Worm (Caenorhabditis elegans) whole organism, L1 larva: ENCODE measurements around the gene C15B12.4.

Source experiments
- blmp-1 ChIP-seq: fragments of 150-350 bp; optimal IDR thresholded peaks from 2 replicates; lab custom pipeline; 2014; ENCODE audit warnings: missing biosample characterization, missing genetic modification characterization
- lsy-2 ChIP-seq, 2 experiments: fragments of 150-350 bp; optimal IDR thresholded peaks; 2 replicates each; lab custom pipeline; 2014; ENCODE audit warnings: missing biosample characterization in 2 of 2, missing genetic modification characterization in 2 of 2
- mep-1 ChIP-seq: fragments of 150-350 bp; optimal IDR thresholded peaks from 2 replicates; lab custom pipeline; 2014; ENCODE audit warnings: missing biosample characterization, missing genetic modification characterization
- nhr-76 ChIP-seq: sonication (generic microtip); optimal IDR thresholded peaks from 2 replicates; lab custom pipeline; 2017; ENCODE audit warnings: missing biosample characterization, missing genetic modification characterization
- snpc-4 ChIP-seq: fragments of 150-350 bp; optimal IDR thresholded peaks from 2 replicates; lab custom pipeline; 2014; ENCODE audit warnings: missing biosample characterization, missing genetic modification characterization
- unc-62 ChIP-seq: fragments of 150-350 bp; optimal IDR thresholded peaks from 2 replicates; lab custom pipeline; 2014; ENCODE audit warnings: missing biosample characterization, missing genetic modification reagents, missing genetic modification characterization
- ztf-11 ChIP-seq, 2 experiments: sonication (generic microtip); optimal IDR thresholded peaks; 2 replicates each; lab custom pipeline; 2016 to 2017; ENCODE audit warnings: missing genetic modification characterization in 2 of 2, missing biosample characterization in 1 of 2, missing compliant biosample characterization in 1 of 2

DNA sequence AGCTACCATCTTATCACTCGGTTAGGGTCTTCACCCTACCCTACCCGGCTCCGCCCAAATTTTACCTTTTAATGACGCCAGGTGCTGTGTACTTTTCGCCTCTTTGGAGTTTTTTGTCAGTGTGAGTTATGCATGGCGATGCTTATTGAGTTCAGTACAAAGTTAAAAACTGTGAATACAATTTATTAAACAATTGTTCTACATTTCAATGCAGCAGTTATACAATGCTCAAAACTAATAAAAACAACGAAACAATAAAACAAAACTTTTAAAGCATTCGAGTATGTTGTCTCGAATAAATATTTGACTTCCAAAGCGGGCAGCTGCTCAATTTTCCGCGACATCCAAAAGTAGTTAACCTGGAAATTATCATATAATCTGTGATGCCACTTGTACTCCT lies 43.0 kb downstream of the C15B12.4 start, which contains the start of gene ctsa-2:
- TF ChIP-seq snpc-4 (tag; lab: Kevin White, UChicago) (no peak), nhr-76 (tag; lab: Kevin White, UChicago) (no peak), ztf-11 (tag; optimal IDR thresholded peaks at IDR 0.05; lab: Kevin White, UChicago) (no peak), lsy-2 (tag; optimal IDR thresholded peaks at IDR 0.05; lab: Kevin White, UChicago) (no peak), mep-1 (no peak), unc-62 (GFP tag; lab: Kevin White, UChicago) (no peak), blmp-1 (tag; lab: Kevin White, UChicago) (no peak)
